Fruit fly (Drosophila melanogaster): ENCODE measurements around the gene Hsp27.

DNA sequence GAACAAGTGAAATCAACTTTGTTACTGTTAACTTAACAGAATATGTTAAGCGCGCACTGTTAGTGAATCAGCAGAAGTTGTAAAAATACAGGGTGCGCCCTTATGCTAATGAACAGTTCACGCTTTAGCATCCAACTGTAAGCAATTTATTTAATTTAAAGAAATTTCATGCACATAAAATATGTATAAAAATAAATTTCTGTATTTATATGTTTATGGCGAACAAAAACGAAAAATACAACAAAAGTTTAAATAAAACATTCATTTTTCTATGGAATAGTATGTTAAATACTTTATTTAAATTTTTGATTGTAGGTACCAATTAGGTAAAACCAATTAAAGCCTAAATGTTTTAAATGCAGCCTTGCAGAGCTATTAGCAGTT is 40.7 kb downstream of the Hsp27 start:
- TF ChIP-seq usp (GFP tag; optimal IDR thresholded peaks at IDR 0.05) (no peak), kni (GFP tag; optimal IDR thresholded peaks at IDR 0.05) (no peak), stc (GFP tag; IDR thresholded peaks at IDR 0.05) (0 out of 2 replicates have a peak, but pooled peaks have one; percentile 11), CG16815 (GFP tag; optimal IDR thresholded peaks at IDR 0.05) (no peak), bigmax (GFP tag; optimal IDR thresholded peaks at IDR 0.05) (no peak), dmrt99B (tag; optimal IDR thresholded peaks at IDR 0.05) (peak; percentile 23), otp (GFP tag; IDR thresholded peaks at IDR 0.05) (no peak), CG15011 (GFP tag; optimal IDR thresholded peaks at IDR 0.05) (no peak), pzg (GFP tag; optimal IDR thresholded peaks at IDR 0.05) (no peak), CG31224 (GFP tag; IDR thresholded peaks at IDR 0.05) (no peak), onecut (GFP tag; IDR thresholded peaks at IDR 0.05) (no peak; the same call in 1 of the 2 replicates), wek (GFP tag; optimal IDR thresholded peaks at IDR 0.05) (no peak), CG10543 (GFP tag; optimal IDR thresholded peaks at IDR 0.05) (no peak)
